Fruit fly (Drosophila melanogaster) whole organism: Measurements from ENCODE around the gene trh.

Source experiments
- CG8478 ChIP-seq: fragments of >200 bp; optimal IDR thresholded peaks from 2 replicates; lab custom pipeline; 2018; ENCODE audit warnings: inconsistent platforms
- Dll ChIP-seq: fragments of >200 bp; optimal IDR thresholded peaks from 2 replicates; lab custom pipeline; 2017
- EcR ChIP-seq, 2 experiments: fragments of >200 bp; optimal IDR thresholded peaks; 2 replicates each; lab custom pipeline; 2017; ENCODE audit warnings: missing biosample characterization in 2 of 2, missing genetic modification characterization in 2 of 2, missing genetic modification reagents in 2 of 2
- pan ChIP-seq: fragments of >200 bp; optimal IDR thresholded peaks from 2 replicates; lab custom pipeline; 2017
- psq ChIP-seq: fragments of >200 bp; optimal IDR thresholded peaks from 2 replicates; lab custom pipeline; 2017
- usp ChIP-seq: fragments of >200 bp; optimal IDR thresholded peaks from 2 replicates; lab custom pipeline; 2017; ENCODE audit warnings: missing biosample characterization, missing genetic modification characterization, mixed read lengths

- TF ChIP-seq psq (lab: Kevin White, UChicago) = no peak
- TF ChIP-seq Dll = no peak
- no peak for TF ChIP-seq usp (GFP tag; lab: Kevin White, UChicago)
- no peak for TF ChIP-seq CG8478 (lab: Kevin White, UChicago)
- no peak for TF ChIP-seq EcR (GFP tag; optimal IDR thresholded peaks at IDR 0.05; lab: Kevin White, UChicago)
- no peak for TF ChIP-seq pan
Observed at dm6 chr3L:320798-321197, 71.6 kb downstream of the trh start.
